Fruit fly (Drosophila melanogaster) whole organism, embryonic: ENCODE measurements around the gene CG6126.

ENCODE experiments used
- B-H1 ChIP-seq: fragments of 200-800 bp; sonication (Bioruptor generic); IDR thresholded peaks from 3 replicates; pipeline ENCODE4 v1.3.6; 2022; ENCODE audit warnings: missing biosample characterization, missing genetic modification characterization
- CG10462 ChIP-seq: fragments of 200-800 bp; sonication (Bioruptor generic); optimal IDR thresholded peaks from 2 replicates; lab custom pipeline; 2016; ENCODE audit warnings: missing biosample characterization, missing genetic modification characterization
- CG11456 ChIP-seq: fragments of 200-800 bp; sonication (Bioruptor generic); IDR thresholded peaks from 3 replicates; pipeline ENCODE4 v1.3.6; 2022; ENCODE audit warnings: missing biosample characterization, missing genetic modification characterization
- CG12071 ChIP-seq: fragments of 200-800 bp; sonication (Bioruptor generic); optimal IDR thresholded peaks from 3 replicates; lab custom pipeline; 2018; ENCODE audit warnings: missing biosample characterization, mild to moderate bottlenecking, missing genetic modification characterization
- CG12104 ChIP-seq: fragments of 200-800 bp; sonication (Bioruptor generic); optimal IDR thresholded peaks from 3 replicates; lab custom pipeline; 2016; ENCODE audit warnings: missing biosample characterization, missing genetic modification characterization
- CG13123 ChIP-seq: fragments of 200-800 bp; sonication (Bioruptor generic); optimal IDR thresholded peaks from 2 replicates; lab custom pipeline; 2016; ENCODE audit warnings: missing biosample characterization, missing genetic modification characterization
- CG14965 ChIP-seq: fragments of 200-800 bp; sonication (Bioruptor generic); optimal IDR thresholded peaks from 2 replicates; lab custom pipeline; 2016; ENCODE audit warnings: missing biosample characterization, missing genetic modification characterization, borderline replicate concordance
- CG1529 ChIP-seq: fragments of 200-800 bp; sonication (Bioruptor generic); optimal IDR thresholded peaks from 3 replicates; lab custom pipeline; 2018; ENCODE audit warnings: missing biosample characterization, missing genetic modification characterization
- CG15601 ChIP-seq: fragments of 200-800 bp; sonication (Bioruptor generic); optimal IDR thresholded peaks from 3 replicates; lab custom pipeline; 2019; ENCODE audit warnings: missing biosample characterization, mild to moderate bottlenecking, missing genetic modification characterization, moderate library complexity
- CG17359 ChIP-seq: fragments of 200-800 bp; sonication (Bioruptor generic); optimal IDR thresholded peaks from 3 replicates; lab custom pipeline; 2018; ENCODE audit warnings: missing biosample characterization, mild to moderate bottlenecking, missing genetic modification characterization, moderate library complexity
- CG30020 ChIP-seq: fragments of 200-800 bp; optimal IDR thresholded peaks from 2 replicates; lab custom pipeline; 2019; ENCODE audit warnings: missing biosample characterization, mild to moderate bottlenecking, missing genetic modification characterization, moderate library complexity
- CG31441 ChIP-seq: fragments of 200-800 bp; sonication (Bioruptor generic); IDR thresholded peaks from 2 replicates; pipeline ENCODE4 v1.3.6; 2022; ENCODE audit warnings: missing biosample characterization, missing genetic modification characterization
- CG33557 ChIP-seq: fragments of 200-800 bp; sonication (Bioruptor generic); optimal IDR thresholded peaks from 2 replicates; lab custom pipeline; 2019; ENCODE audit warnings: missing biosample characterization, mild to moderate bottlenecking, missing genetic modification characterization, moderate library complexity
- CG4617 ChIP-seq: fragments of 200-800 bp; sonication (Bioruptor generic); optimal IDR thresholded peaks from 3 replicates; lab custom pipeline; 2016; ENCODE audit warnings: missing biosample characterization, missing genetic modification characterization, borderline replicate concordance
- CG8478 ChIP-seq: fragments of >200 bp; optimal IDR thresholded peaks from 2 replicates; lab custom pipeline; 2018
- CG8765 ChIP-seq: fragments of 200-800 bp; sonication (Bioruptor generic); IDR thresholded peaks from 2 replicates; pipeline ENCODE4 v1.3.6; 2022; ENCODE audit warnings: missing biosample characterization, missing genetic modification characterization
- CG9817 ChIP-seq: fragments of 200-800 bp; sonication (Bioruptor generic); optimal IDR thresholded peaks from 2 replicates; lab custom pipeline; 2018; ENCODE audit warnings: missing biosample characterization, mild to moderate bottlenecking, missing genetic modification characterization, moderate library complexity
- Camta ChIP-seq: fragments of 200-800 bp; sonication (Bioruptor generic); optimal IDR thresholded peaks from 2 replicates; lab custom pipeline; 2016; ENCODE audit warnings: missing biosample characterization, missing genetic modification characterization
- CrebB ChIP-seq: fragments of 200-800 bp; sonication (Bioruptor generic); optimal IDR thresholded peaks from 3 replicates; lab custom pipeline; 2018; ENCODE audit warnings: missing biosample characterization, mild to moderate bottlenecking, missing genetic modification characterization
- D19A ChIP-seq: fragments of 200-800 bp; optimal IDR thresholded peaks from 3 replicates; lab custom pipeline; 2019; ENCODE audit warnings: missing biosample characterization, mild to moderate bottlenecking, missing genetic modification characterization, moderate library complexity
- Dfd ChIP-seq, 2 experiments: fragments of >200 bp; optimal IDR thresholded peaks; 2 replicates each; lab custom pipeline; 2017; ENCODE audit warnings: missing biosample characterization in 2 of 2, missing genetic modification characterization in 2 of 2
- Dip3 ChIP-seq: fragments of 200-800 bp; sonication (Bioruptor generic); optimal IDR thresholded peaks from 3 replicates; lab custom pipeline; 2016; ENCODE audit warnings: missing biosample characterization, missing genetic modification characterization
- Max ChIP-seq: fragments of 200-800 bp; sonication (Bioruptor generic); optimal IDR thresholded peaks from 2 replicates; lab custom pipeline; 2016; ENCODE audit warnings: missing biosample characterization, mild to moderate bottlenecking, missing genetic modification characterization
- Ravus ChIP-seq: fragments of 200-800 bp; sonication (Bioruptor generic); IDR thresholded peaks from 2 replicates; pipeline ENCODE4 v1.3.6; 2022; ENCODE audit warnings: missing biosample characterization, missing genetic modification characterization
- Rfx ChIP-seq: fragments of 200-800 bp; sonication (Bioruptor generic); IDR thresholded peaks from 2 replicates; pipeline ENCODE4 v1.3.6; 2022; ENCODE audit warnings: missing biosample characterization, missing genetic modification characterization
- ara ChIP-seq: fragments of 200-800 bp; sonication (Bioruptor generic); IDR thresholded peaks from 2 replicates; pipeline ENCODE4 v1.3.6; 2022; ENCODE audit warnings: missing biosample characterization, missing genetic modification characterization
- az2 ChIP-seq: fragments of 200-800 bp; sonication (Bioruptor generic); optimal IDR thresholded peaks from 3 replicates; lab custom pipeline; 2016; ENCODE audit warnings: missing biosample characterization, missing genetic modification characterization
- bowl ChIP-seq: fragments of 200-800 bp; sonication (Bioruptor generic); IDR thresholded peaks from 2 replicates; pipeline ENCODE4 v1.3.6; 2022; ENCODE audit warnings: missing biosample characterization, missing genetic modification characterization
- br ChIP-seq: fragments of >200 bp; optimal IDR thresholded peaks from 2 replicates; lab custom pipeline; 2017
- ci ChIP-seq: fragments of 200-800 bp; sonication (Bioruptor generic); IDR thresholded peaks from 3 replicates; pipeline ENCODE4 v1.3.6; 2022; ENCODE audit warnings: missing biosample characterization, missing genetic modification characterization
- crol ChIP-seq: fragments of 200-800 bp; sonication (Bioruptor generic); IDR thresholded peaks from 2 replicates; pipeline ENCODE4 v1.3.6; 2022; ENCODE audit warnings: missing biosample characterization, missing genetic modification characterization
- dan ChIP-seq: fragments of 200-800 bp; sonication (Bioruptor generic); IDR thresholded peaks from 2 replicates; pipeline ENCODE4 v1.3.6; 2022; ENCODE audit warnings: missing biosample characterization, missing genetic modification characterization
- emc ChIP-seq: fragments of 200-800 bp; sonication (Bioruptor generic); optimal IDR thresholded peaks from 2 replicates; lab custom pipeline; 2016; ENCODE audit warnings: missing biosample characterization, missing genetic modification characterization
- fd96Cb ChIP-seq: fragments of 200-800 bp; sonication (Bioruptor generic); optimal IDR thresholded peaks from 2 replicates; lab custom pipeline; 2018; ENCODE audit warnings: missing biosample characterization, mild to moderate bottlenecking, missing genetic modification characterization, moderate library complexity
- fru ChIP-seq: fragments of >200 bp; optimal IDR thresholded peaks from 2 replicates; lab custom pipeline; 2017
- gem ChIP-seq: fragments of 200-800 bp; sonication (Bioruptor generic); optimal IDR thresholded peaks from 2 replicates; lab custom pipeline; 2019; ENCODE audit warnings: missing biosample characterization, mild to moderate bottlenecking, missing genetic modification characterization, moderate library complexity
- gsb-n ChIP-seq: fragments of 200-800 bp; sonication (Bioruptor generic); optimal IDR thresholded peaks from 3 replicates; lab custom pipeline; 2018; ENCODE audit warnings: missing biosample characterization, mild to moderate bottlenecking, missing genetic modification characterization
- hbn ChIP-seq: fragments of 200-800 bp; sonication (Bioruptor generic); IDR thresholded peaks from 2 replicates; pipeline ENCODE4 v1.3.6; 2022; ENCODE audit warnings: missing biosample characterization, missing genetic modification characterization; ENCODE audit not compliant: partially characterized antibody
- maf-S ChIP-seq: fragments of 200-800 bp; sonication (Bioruptor generic); optimal IDR thresholded peaks from 2 replicates; lab custom pipeline; 2016; ENCODE audit warnings: missing biosample characterization, missing genetic modification characterization
- mam ChIP-seq: fragments of 200-800 bp; sonication (Bioruptor generic); optimal IDR thresholded peaks from 3 replicates; lab custom pipeline; 2016; ENCODE audit warnings: missing biosample characterization, missing genetic modification characterization
- mld ChIP-seq: fragments of 200-800 bp; sonication (Bioruptor generic); IDR thresholded peaks from 3 replicates; pipeline ENCODE4 v1.3.6; 2022; ENCODE audit warnings: missing biosample characterization, missing genetic modification characterization; ENCODE audit not compliant: partially characterized antibody
- nmo ChIP-seq: fragments of 200-800 bp; sonication (Bioruptor generic); optimal IDR thresholded peaks from 2 replicates; lab custom pipeline; 2018; ENCODE audit warnings: missing biosample characterization, mild to moderate bottlenecking, missing genetic modification characterization, moderate library complexity
- nom ChIP-seq: fragments of 200-800 bp; sonication (Bioruptor generic); optimal IDR thresholded peaks from 2 replicates; lab custom pipeline; 2017; ENCODE audit warnings: missing biosample characterization, missing genetic modification characterization, mild to moderate bottlenecking, moderate library complexity, missing genetic modification reagents
- oc ChIP-seq: fragments of 200-800 bp; sonication (Bioruptor generic); optimal IDR thresholded peaks from 2 replicates; lab custom pipeline; 2018; ENCODE audit warnings: missing biosample characterization, mild to moderate bottlenecking, missing genetic modification characterization, moderate library complexity
- p53 ChIP-seq: fragments of 200-800 bp; sonication (Bioruptor generic); optimal IDR thresholded peaks from 2 replicates; lab custom pipeline; 2016; ENCODE audit warnings: missing biosample characterization, missing genetic modification characterization
- sc ChIP-seq, 3 experiments: fragments of >200 bp in 2 of 3; fragments of 200-800 bp in 1 of 3; sonication (Bioruptor generic) in 1 of 3; optimal IDR thresholded peaks; 2 replicates in 2 of 3; 3 replicates in 1 of 3; lab custom pipeline; 2017; ENCODE audit warnings: mild to moderate bottlenecking in 1 of 3, missing biosample characterization in 1 of 3, missing genetic modification characterization in 1 of 3, missing genetic modification reagents in 1 of 3
- schlank ChIP-seq: fragments of 200-800 bp; sonication (Bioruptor generic); optimal IDR thresholded peaks from 2 replicates; lab custom pipeline; 2018; ENCODE audit warnings: missing biosample characterization, mild to moderate bottlenecking, missing genetic modification characterization
- ssp ChIP-seq: fragments of 200-800 bp; sonication (Bioruptor generic); IDR thresholded peaks from 2 replicates; pipeline ENCODE4 v1.3.6; 2022; ENCODE audit warnings: missing biosample characterization, missing genetic modification characterization
- toy ChIP-seq: fragments of 200-800 bp; sonication (Bioruptor generic); IDR thresholded peaks from 2 replicates; pipeline ENCODE4 v1.3.6; 2022; ENCODE audit warnings: missing biosample characterization, missing genetic modification characterization
- ttk ChIP-seq: fragments of 200-800 bp; sonication (Bioruptor generic); IDR thresholded peaks from 2 replicates; pipeline ENCODE4 v2.1.2; 2022; ENCODE audit warnings: missing biosample characterization, missing genetic modification characterization
- zen2 ChIP-seq: fragments of 200-800 bp; sonication (Bioruptor generic); IDR thresholded peaks from 3 replicates; pipeline ENCODE4 v1.3.6; 2022; ENCODE audit warnings: missing biosample characterization, missing genetic modification characterization; ENCODE audit not compliant: partially characterized antibody

CG6126 gene

DNA sequence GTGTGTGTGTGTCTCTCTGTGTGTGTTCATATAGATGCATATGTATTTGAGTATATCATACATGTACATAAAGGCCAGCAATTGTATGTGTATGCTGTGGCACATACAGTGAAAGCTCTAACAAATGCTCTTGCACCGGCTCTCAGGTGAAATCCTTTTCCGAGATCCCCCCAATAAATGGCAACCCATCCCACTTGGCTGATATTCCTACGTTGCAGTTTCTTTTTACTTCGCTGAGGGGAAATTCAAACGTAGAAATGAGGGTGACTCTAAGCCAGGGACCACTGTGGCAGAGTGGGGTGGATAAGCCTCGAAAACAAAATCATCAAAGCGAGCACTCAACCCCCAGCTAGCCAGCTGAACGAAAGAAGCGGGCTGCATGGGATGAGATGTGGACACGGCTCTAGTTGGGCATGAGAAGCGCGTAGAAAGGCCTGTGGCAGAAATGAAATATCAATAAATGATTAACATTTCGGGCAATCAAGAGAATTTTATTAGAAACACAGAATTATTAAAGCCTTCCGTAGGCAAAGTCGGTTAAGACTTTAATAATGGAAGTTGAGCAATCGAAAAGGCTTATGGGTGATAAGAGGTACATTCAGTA is 19.5 kb upstream of the CG6126 start (continued):
- TF ChIP-seq zen2 (GFP tag; lab: Robert Waterston, UW) = no peak
- peak; percentile 75 for TF ChIP-seq CG30020 (tag; lab: Kevin White, UChicago)
- TF ChIP-seq toy = peak; percentile 99
- peak; percentile 99 for TF ChIP-seq CG1529 (GFP tag; lab: Kevin White, UChicago)
- TF ChIP-seq az2 = peak; percentile 99
- TF ChIP-seq CG17359 = peak; percentile 100
- peak; percentile 99 for TF ChIP-seq Max (GFP tag; lab: Kevin White, UChicago)
- TF ChIP-seq Dfd (GFP tag; optimal IDR thresholded peaks at IDR 0.05; lab: Kevin White, UChicago) = peak in 1 of 2 experiments; percentile 11
- TF ChIP-seq fru (lab: Kevin White, UChicago) = no peak
- TF ChIP-seq B-H1 = peak; percentile 100
- TF ChIP-seq schlank (tag; lab: Kevin White, UChicago) = peak; percentile 98
- peak; percentile 100 for TF ChIP-seq CG11456 (GFP tag; lab: Robert Waterston, UW)
- no peak for TF ChIP-seq mld (GFP tag; lab: Robert Waterston, UW)
- peak; percentile 92 for TF ChIP-seq CG8478 (lab: Kevin White, UChicago)
- peak; percentile 94 for TF ChIP-seq CG14965
- peak; percentile 99 for TF ChIP-seq Ravus (GFP tag; lab: Robert Waterston, UW)
- peak; percentile 90 for TF ChIP-seq CG33557 (GFP tag; lab: Kevin White, UChicago)
- TF ChIP-seq bowl (GFP tag; lab: Robert Waterston, UW) = peak; percentile 99
- TF ChIP-seq crol (GFP tag; lab: Robert Waterston, UW) = peak; percentile 94
- peak; percentile 100 for TF ChIP-seq Rfx (GFP tag; lab: Robert Waterston, UW)
- TF ChIP-seq br = no peak
- TF ChIP-seq CG9817 = peak; percentile 99
- TF ChIP-seq hbn (GFP tag; lab: Robert Waterston, UW) = no peak
- peak; percentile 100 for TF ChIP-seq ara (GFP tag; lab: Robert Waterston, UW)
- TF ChIP-seq CG8765 (GFP tag; lab: Robert Waterston, UW) = peak; percentile 98
- peak; percentile 98 for TF ChIP-seq nmo (GFP tag; lab: Kevin White, UChicago)
- TF ChIP-seq sc (optimal IDR thresholded peaks at IDR 0.05; lab: Kevin White, UChicago) = no peak
- peak; percentile 98 for TF ChIP-seq sc (GFP tag; optimal IDR thresholded peaks at IDR 0.05; lab: Kevin White, UChicago)
- TF ChIP-seq CrebB (tag; lab: Kevin White, UChicago) = peak; percentile 99
- peak; percentile 98 for TF ChIP-seq CG15601 (tag; lab: Kevin White, UChicago)
- peak; percentile 99 for TF ChIP-seq maf-S
- TF ChIP-seq emc (GFP tag; lab: Kevin White, UChicago) = peak; percentile 99
- peak; percentile 98 for TF ChIP-seq D19A (tag; lab: Kevin White, UChicago)
- peak; percentile 99 for TF ChIP-seq CG4617 (GFP tag; lab: Kevin White, UChicago)
- peak; percentile 99 for TF ChIP-seq Dip3 (GFP tag; lab: Kevin White, UChicago)
- peak; percentile 96 for TF ChIP-seq ssp (GFP tag; lab: Robert Waterston, UW)
- peak; percentile 100 for TF ChIP-seq ttk (GFP tag; lab: Robert Waterston, UW)
- TF ChIP-seq Camta (GFP tag; lab: Kevin White, UChicago) = peak; percentile 99
- TF ChIP-seq CG12104 (GFP tag; lab: Kevin White, UChicago) = peak; percentile 94
- TF ChIP-seq gsb-n (tag; lab: Kevin White, UChicago) = peak; percentile 99
- peak; percentile 97 for TF ChIP-seq CG10462 (GFP tag; lab: Kevin White, UChicago)
- peak; percentile 99 for TF ChIP-seq p53 (GFP tag; lab: Kevin White, UChicago)
- peak; percentile 99 for TF ChIP-seq mam
- TF ChIP-seq CG13123 (GFP tag; lab: Kevin White, UChicago) = peak; percentile 99
- peak; percentile 99 for TF ChIP-seq dan
- TF ChIP-seq nom (GFP tag; lab: Kevin White, UChicago) = peak; percentile 89
- peak; percentile 100 for TF ChIP-seq CG12071
- peak; percentile 100 for TF ChIP-seq fd96Cb
- peak; percentile 100 for TF ChIP-seq ci
- TF ChIP-seq gem (tag; lab: Kevin White, UChicago) = peak; percentile 99
- TF ChIP-seq oc (tag; lab: Kevin White, UChicago) = peak; percentile 100
- peak; percentile 89 for TF ChIP-seq CG31441 (GFP tag; lab: Robert Waterston, UW)
